Fruit fly (Drosophila melanogaster) Kc167 (cell line): ENCODE measurements around the gene CG17292.

Experiments used
- Myc ChIP-seq: fragments of >200 bp; optimal IDR thresholded peaks from 2 replicates; lab custom pipeline; 2017; ENCODE audit warnings: missing external identifiers
- insv ChIP-seq: fragments of >200 bp; optimal IDR thresholded peaks from 3 replicates; lab custom pipeline; 2018; ENCODE audit warnings: missing external identifiers
- psq ChIP-seq: fragments of >200 bp; optimal IDR thresholded peaks from 2 replicates; lab custom pipeline; 2017; ENCODE audit warnings: missing external identifiers
- ttk ChIP-seq: sonication (Bioruptor generic); optimal IDR thresholded peaks from 2 replicates; lab custom pipeline; 2017; ENCODE audit warnings: missing external identifiers

- no peak for TF ChIP-seq insv (lab: Kevin White, UChicago)
- TF ChIP-seq psq (lab: Kevin White, UChicago) = no peak
- no peak for TF ChIP-seq Myc
- no peak for TF ChIP-seq ttk (lab: Kevin White, UChicago)
These were observed 14.8 kb downstream of the CG17292 start for dm6 chr2L:8384985-8385519.
